Fruit fly (Drosophila melanogaster) whole organism: ENCODE measurements around the gene CG33110.

Source experiments
- CG8478 ChIP-seq: fragments of >200 bp; optimal IDR thresholded peaks from 2 replicates; lab custom pipeline; 2018; ENCODE audit warnings: inconsistent platforms
- Dll ChIP-seq: fragments of >200 bp; optimal IDR thresholded peaks from 2 replicates; lab custom pipeline; 2017
- EcR ChIP-seq, 2 experiments: fragments of >200 bp; optimal IDR thresholded peaks; 2 replicates each; lab custom pipeline; 2017; ENCODE audit warnings: missing biosample characterization in 2 of 2, missing genetic modification characterization in 2 of 2, missing genetic modification reagents in 2 of 2
- pan ChIP-seq: fragments of >200 bp; optimal IDR thresholded peaks from 2 replicates; lab custom pipeline; 2017
- psq ChIP-seq: fragments of >200 bp; optimal IDR thresholded peaks from 2 replicates; lab custom pipeline; 2017

- TF ChIP-seq Dll (lab: Kevin White, UChicago) (no peak), psq (lab: Kevin White, UChicago) (no peak), CG8478 (lab: Kevin White, UChicago) (no peak), pan (lab: Kevin White, UChicago) (no peak), EcR (GFP tag; optimal IDR thresholded peaks at IDR 0.05; lab: Kevin White, UChicago) (no peak)
These were observed 58.0 kb downstream of the CG33110 start for dm6 chr3R:22627936-22628513.
